Worm (Caenorhabditis elegans): ENCODE measurements around the gene srx-1.

- TF ChIP-seq R02D3.7 (tag; optimal IDR thresholded peaks at IDR 0.05), result no peak
- TF ChIP-seq lin-39 (tag; optimal IDR thresholded peaks at IDR 0.05), result no peak
- TF ChIP-seq ztf-4 (tag; optimal IDR thresholded peaks at IDR 0.05), result no peak
- TF ChIP-seq unc-39 (tag; optimal IDR thresholded peaks at IDR 0.05), result no peak
- TF ChIP-seq ama-1 (optimal IDR thresholded peaks at IDR 0.05), result no peak
- TF ChIP-seq nhr-25 (tag; optimal IDR thresholded peaks at IDR 0.05), result no peak
- no peak for TF ChIP-seq nhr-12 (tag; optimal IDR thresholded peaks at IDR 0.05)
- TF ChIP-seq F13H6.1 (tag; optimal IDR thresholded peaks at IDR 0.05), result no peak
- no peak for TF ChIP-seq mdl-1 (tag; optimal IDR thresholded peaks at IDR 0.05)
These were observed 44.1 kb downstream of the srx-1 start, which contains the start of gene C25E10.17 for ce11 chrV:9047555-9048049.

All from whole organism, L2 larva.